Worm (Caenorhabditis elegans) whole organism, L1 larva: ENCODE data around the gene lipl-4.

Experiments used
- C16A3.4 ChIP-seq: fragments of 150-350 bp; optimal IDR thresholded peaks from 2 replicates; lab custom pipeline; 2014; ENCODE audit warnings: missing biosample characterization, missing genetic modification characterization
- C34B4.2 ChIP-seq: sonication (generic microtip); optimal IDR thresholded peaks from 2 replicates; lab custom pipeline; 2017; ENCODE audit warnings: mild to moderate bottlenecking, missing genetic modification characterization, missing compliant biosample characterization
- aha-1 ChIP-seq: fragments of 150-350 bp; optimal IDR thresholded peaks from 2 replicates; lab custom pipeline; 2014; ENCODE audit warnings: missing biosample characterization, missing genetic modification characterization
- blmp-1 ChIP-seq: fragments of 150-350 bp; optimal IDR thresholded peaks from 2 replicates; lab custom pipeline; 2014; ENCODE audit warnings: missing biosample characterization, missing genetic modification characterization
- ceh-8 ChIP-seq: fragments of 200-800 bp; sonication (Bioruptor generic); optimal IDR thresholded peaks from 2 replicates; lab custom pipeline; 2018; ENCODE audit warnings: mild to moderate bottlenecking, missing genetic modification characterization, moderate library complexity, missing compliant biosample characterization
- ceh-82 ChIP-seq, 3 experiments: fragments of 150-350 bp in 1 of 3; sonication (generic microtip) in 2 of 3; optimal IDR thresholded peaks; 2 replicates each; lab custom pipeline; 2014 to 2017; ENCODE audit warnings: missing biosample characterization in 3 of 3, missing genetic modification characterization in 3 of 3
- ces-1 ChIP-seq: fragments of 150-350 bp; optimal IDR thresholded peaks from 2 replicates; lab custom pipeline; 2014; ENCODE audit warnings: missing biosample characterization, missing genetic modification reagents, missing genetic modification characterization
- dpl-1 ChIP-seq, 3 experiments: fragments of 150-350 bp in 2 of 3; sonication (generic microtip) in 1 of 3; optimal IDR thresholded peaks; 2 replicates each; lab custom pipeline; 2014 to 2017; ENCODE audit warnings: missing biosample characterization in 3 of 3, missing genetic modification characterization in 3 of 3, missing genetic modification reagents in 3 of 3
- dsc-1 ChIP-seq: sonication (generic microtip); optimal IDR thresholded peaks from 2 replicates; lab custom pipeline; 2016; ENCODE audit warnings: mild to moderate bottlenecking, missing genetic modification characterization, missing compliant biosample characterization
- efl-1 ChIP-seq, 4 experiments: fragments of 150-350 bp; optimal IDR thresholded peaks in 3 of 4; peaks in 1 of 4; 1 replicate in 1 of 4; 2 replicates in 3 of 4; lab custom pipeline; 2014; ENCODE audit warnings: missing biosample characterization in 2 of 4, missing genetic modification characterization in 2 of 4, missing genetic modification reagents in 2 of 4
- efl-3 ChIP-seq: fragments of 200-800 bp; sonication (Bioruptor generic); optimal IDR thresholded peaks from 2 replicates; lab custom pipeline; 2018; ENCODE audit warnings: mild to moderate bottlenecking, missing genetic modification characterization, missing compliant biosample characterization
- egl-13 ChIP-seq: sonication (generic microtip); optimal IDR thresholded peaks from 2 replicates; lab custom pipeline; 2016; ENCODE audit warnings: missing genotype, missing genetic modification reagents, missing genetic modification characterization, missing compliant biosample characterization
- elt-2 ChIP-seq: sonication (generic microtip); optimal IDR thresholded peaks from 2 replicates; lab custom pipeline; 2016; ENCODE audit warnings: missing genetic modification characterization, mild to moderate bottlenecking, inconsistent platforms, missing compliant biosample characterization, missing genetic modification reagents
- elt-3 ChIP-seq, 6 experiments: fragments of 150-350 bp in 1 of 6; sonication (generic microtip); optimal IDR thresholded peaks; 2 replicates each; lab custom pipeline; 2017 to 2018; ENCODE audit warnings: missing biosample characterization in 6 of 6, missing genetic modification characterization in 6 of 6, inconsistent platforms in 1 of 6
- ets-5 ChIP-seq: fragments of 200-800 bp; sonication (Bioruptor generic); IDR thresholded peaks from 2 replicates; pipeline ENCODE4 v1.3.6; 2022; ENCODE audit warnings: missing genetic modification characterization, missing compliant biosample characterization
- fkh-8 ChIP-seq: sonication (generic microtip); optimal IDR thresholded peaks from 2 replicates; lab custom pipeline; 2016; ENCODE audit warnings: mild to moderate bottlenecking, missing genetic modification characterization, missing compliant biosample characterization
- hlh-17 ChIP-seq: fragments of 200-800 bp; sonication (Bioruptor generic); optimal IDR thresholded peaks from 2 replicates; lab custom pipeline; 2018; ENCODE audit warnings: missing genetic modification characterization, mild to moderate bottlenecking, missing compliant biosample characterization, moderate library complexity, borderline replicate concordance
- hlh-4 ChIP-seq: sonication (generic microtip); optimal IDR thresholded peaks from 2 replicates; lab custom pipeline; 2016; ENCODE audit warnings: mild to moderate bottlenecking, missing genetic modification characterization, missing compliant biosample characterization
- irx-1 ChIP-seq: sonication (generic microtip); optimal IDR thresholded peaks from 2 replicates; lab custom pipeline; 2016; ENCODE audit warnings: missing genetic modification characterization, missing compliant biosample characterization
- lin-13 ChIP-seq: fragments of 150-350 bp; optimal IDR thresholded peaks from 2 replicates; lab custom pipeline; 2014; ENCODE audit warnings: missing biosample characterization, missing genetic modification reagents, missing genetic modification characterization
- lin-14 ChIP-seq: fragments of 200-800 bp; sonication (Bioruptor generic); optimal IDR thresholded peaks from 2 replicates; lab custom pipeline; 2018; ENCODE audit warnings: mild to moderate bottlenecking, missing genetic modification characterization, moderate library complexity, missing compliant biosample characterization
- lin-15B ChIP-seq: fragments of 150-350 bp; sonication (generic microtip); optimal IDR thresholded peaks from 3 replicates; lab custom pipeline; 2014; ENCODE audit warnings: missing biosample characterization, missing genetic modification characterization
- lin-39 ChIP-seq: fragments of 150-350 bp; optimal IDR thresholded peaks from 2 replicates; lab custom pipeline; 2014; ENCODE audit warnings: missing biosample characterization, missing genetic modification reagents, missing genetic modification characterization
- lir-3 ChIP-seq: sonication (generic microtip); optimal IDR thresholded peaks from 2 replicates; lab custom pipeline; 2016; ENCODE audit warnings: mild to moderate bottlenecking, missing genetic modification characterization, moderate library complexity, missing compliant biosample characterization; ENCODE audit not compliant: poor library complexity
- lsy-2 ChIP-seq, 2 experiments: fragments of 150-350 bp; optimal IDR thresholded peaks; 2 replicates each; lab custom pipeline; 2014; ENCODE audit warnings: missing biosample characterization in 2 of 2, missing genetic modification characterization in 2 of 2
- mdl-1 ChIP-seq, 2 experiments: fragments of 150-350 bp; optimal IDR thresholded peaks; 2 replicates each; lab custom pipeline; 2014 to 2017; ENCODE audit warnings: missing biosample characterization in 2 of 2, missing genetic modification characterization in 2 of 2, inconsistent platforms in 1 of 2
- mef-2 ChIP-seq: fragments of 150-350 bp; optimal IDR thresholded peaks from 2 replicates; lab custom pipeline; 2014; ENCODE audit warnings: missing biosample characterization, missing genetic modification characterization
- nhr-20 ChIP-seq: sonication (generic microtip); optimal IDR thresholded peaks from 2 replicates; lab custom pipeline; 2016; ENCODE audit warnings: mild to moderate bottlenecking, missing genetic modification characterization, missing compliant biosample characterization
- nhr-237 ChIP-seq: fragments of 150-350 bp; optimal IDR thresholded peaks from 2 replicates; lab custom pipeline; 2014; ENCODE audit warnings: missing biosample characterization, missing genetic modification characterization
- nhr-28 ChIP-seq: fragments of 150-350 bp; optimal IDR thresholded peaks from 2 replicates; lab custom pipeline; 2014; ENCODE audit warnings: missing biosample characterization, missing genetic modification characterization
- nhr-71 ChIP-seq: sonication (generic microtip); optimal IDR thresholded peaks from 2 replicates; lab custom pipeline; 2016; ENCODE audit warnings: mild to moderate bottlenecking, missing genetic modification characterization, moderate library complexity, missing compliant biosample characterization
- nhr-76 ChIP-seq: sonication (generic microtip); optimal IDR thresholded peaks from 2 replicates; lab custom pipeline; 2017; ENCODE audit warnings: missing biosample characterization, missing genetic modification characterization
- nhr-77 ChIP-seq: fragments of 150-350 bp; optimal IDR thresholded peaks from 2 replicates; lab custom pipeline; 2014; ENCODE audit warnings: missing biosample characterization, missing genetic modification characterization
- nhr-90 ChIP-seq: sonication (generic microtip); optimal IDR thresholded peaks from 2 replicates; lab custom pipeline; 2016; ENCODE audit warnings: mild to moderate bottlenecking, missing genetic modification characterization, missing compliant biosample characterization; ENCODE audit not compliant: poor library complexity
- pqm-1 ChIP-seq: sonication (generic microtip); optimal IDR thresholded peaks from 3 replicates; lab custom pipeline; 2017; ENCODE audit warnings: missing biosample characterization, missing genetic modification characterization
- rnt-1 ChIP-seq: sonication (generic microtip); optimal IDR thresholded peaks from 2 replicates; lab custom pipeline; 2016; ENCODE audit warnings: mild to moderate bottlenecking, missing genetic modification characterization, moderate library complexity, missing compliant biosample characterization
- skn-1 ChIP-seq: fragments of 150-350 bp; optimal IDR thresholded peaks from 2 replicates; lab custom pipeline; 2014; ENCODE audit warnings: missing biosample characterization, missing genetic modification characterization
- snu-23 ChIP-seq: sonication (generic microtip); optimal IDR thresholded peaks from 2 replicates; lab custom pipeline; 2016; ENCODE audit warnings: missing genetic modification characterization, missing compliant biosample characterization
- sox-4 ChIP-seq: sonication (generic microtip); optimal IDR thresholded peaks from 2 replicates; lab custom pipeline; 2016; ENCODE audit warnings: missing genetic modification characterization, missing compliant biosample characterization
- sup-37 ChIP-seq: fragments of 200-800 bp; sonication (Bioruptor generic); optimal IDR thresholded peaks from 2 replicates; lab custom pipeline; 2018; ENCODE audit warnings: mild to moderate bottlenecking, missing genetic modification characterization, missing compliant biosample characterization
- unc-30 ChIP-seq: sonication (generic microtip); optimal IDR thresholded peaks from 2 replicates; lab custom pipeline; 2017; ENCODE audit warnings: missing biosample characterization, missing genetic modification characterization
- unc-86 ChIP-seq: sonication (generic microtip); optimal IDR thresholded peaks from 2 replicates; lab custom pipeline; 2016; ENCODE audit warnings: missing genetic modification characterization, missing compliant biosample characterization
- vab-15 ChIP-seq: sonication (generic microtip); optimal IDR thresholded peaks from 2 replicates; lab custom pipeline; 2017; ENCODE audit warnings: missing genotype, mild to moderate bottlenecking, missing genetic modification characterization, missing compliant biosample characterization
- zag-1 ChIP-seq: fragments of 150-350 bp; optimal IDR thresholded peaks from 2 replicates; lab custom pipeline; 2014; ENCODE audit warnings: missing biosample characterization, missing genetic modification characterization

lipl-4 gene

DNA sequence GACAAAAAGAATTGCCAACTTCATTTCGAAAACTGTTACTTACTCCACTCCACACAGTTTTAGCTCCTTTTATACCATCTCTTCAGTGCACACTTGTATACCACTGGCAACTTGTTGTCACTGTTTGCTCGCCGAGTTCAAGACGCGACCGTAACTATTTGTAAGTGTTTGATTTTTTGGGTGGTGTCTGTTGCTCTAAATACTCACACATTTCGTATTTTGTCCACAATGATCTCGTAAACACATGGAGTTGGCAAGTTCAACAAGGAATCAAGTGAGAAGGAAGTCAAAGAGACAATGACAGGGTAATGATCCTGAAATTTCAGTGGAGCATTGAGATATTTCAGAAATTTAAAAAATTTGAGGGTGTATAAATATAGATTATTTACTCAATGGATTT is 16.9 kb upstream of the lipl-4 start, which contains the start of gene hpo-26:
TSS of gene hpo-26 (minus strand) at position 31 of the 400 bp plus-strand sequence.
- TF ChIP-seq unc-30 = no peak
- TF ChIP-seq rnt-1 (tag; lab: Kevin White, UChicago) = no peak
- no peak for TF ChIP-seq hlh-17 (GFP tag; lab: Kevin White, UChicago)
- TF ChIP-seq unc-86 (tag; lab: Kevin White, UChicago) = no peak
- TF ChIP-seq vab-15 (tag; lab: Kevin White, UChicago) = no peak
- TF ChIP-seq lsy-2 (tag; optimal IDR thresholded peaks at IDR 0.05; lab: Kevin White, UChicago) = peak in 1 of 2 experiments; percentile 9
- no peak for TF ChIP-seq hlh-4 (tag; lab: Kevin White, UChicago)
- peak; percentile 15 for TF ChIP-seq lin-14 (GFP tag; lab: Kevin White, UChicago)
- TF ChIP-seq ets-5 (GFP tag; lab: Robert Waterston, UW) = no peak
- TF ChIP-seq nhr-76 (tag; lab: Kevin White, UChicago) = no peak
- no peak for TF ChIP-seq mdl-1 (tag; optimal IDR thresholded peaks at IDR 0.05; lab: Kevin White, UChicago)
- no peak for TF ChIP-seq lin-39 (tag; lab: Kevin White, UChicago)
- no peak for TF ChIP-seq nhr-237 (tag; lab: Kevin White, UChicago)
- peak; percentile 21 for TF ChIP-seq nhr-71 (tag; lab: Kevin White, UChicago)
- no peak for TF ChIP-seq nhr-90 (tag; lab: Kevin White, UChicago)
- no peak for TF ChIP-seq nhr-20
- TF ChIP-seq dsc-1 (tag; lab: Kevin White, UChicago) = no peak
- TF ChIP-seq efl-1 (optimal IDR thresholded peaks at IDR 0.05; lab: Kevin White, UChicago) = no peak
- no peak for TF ChIP-seq efl-1 (GFP tag; optimal IDR thresholded peaks at IDR 0.05 in 1 of 2; lab: Kevin White, UChicago)
- TF ChIP-seq elt-3 (tag; optimal IDR thresholded peaks at IDR 0.05; lab: Kevin White, UChicago) = no peak
- TF ChIP-seq zag-1 = no peak
- no peak for TF ChIP-seq skn-1 (tag; lab: Kevin White, UChicago)
- no peak for TF ChIP-seq efl-3 (GFP tag; lab: Kevin White, UChicago)
- TF ChIP-seq elt-2 (tag; lab: Kevin White, UChicago) = no peak
- no peak for TF ChIP-seq lin-15B
- no peak for TF ChIP-seq lir-3
- no peak for TF ChIP-seq blmp-1 (tag; lab: Kevin White, UChicago)
- no peak for TF ChIP-seq C34B4.2
- TF ChIP-seq aha-1 (tag; lab: Kevin White, UChicago) = no peak
- no peak for TF ChIP-seq dpl-1 (GFP tag; optimal IDR thresholded peaks at IDR 0.05; lab: Kevin White, UChicago)
- no peak for TF ChIP-seq irx-1 (tag; lab: Kevin White, UChicago)
- peak in 1 of 3 experiments; percentile 12 for TF ChIP-seq ceh-82 (tag; optimal IDR thresholded peaks at IDR 0.05; lab: Kevin White, UChicago)
- no peak for TF ChIP-seq nhr-28 (tag; lab: Kevin White, UChicago)
- no peak for TF ChIP-seq ceh-8 (GFP tag; lab: Kevin White, UChicago)
- TF ChIP-seq pqm-1 (tag; lab: Kevin White, UChicago) = no peak
- TF ChIP-seq sox-4 (tag; lab: Kevin White, UChicago) = no peak
- TF ChIP-seq nhr-77 (tag; lab: Kevin White, UChicago) = peak; percentile 81
- TF ChIP-seq egl-13 (tag; lab: Kevin White, UChicago) = no peak
- TF ChIP-seq fkh-8 (tag; lab: Kevin White, UChicago) = no peak
- no peak for TF ChIP-seq mef-2 (tag; lab: Kevin White, UChicago)
- TF ChIP-seq lin-13 (GFP tag; lab: Kevin White, UChicago) = no peak
- no peak for TF ChIP-seq C16A3.4 (tag; lab: Kevin White, UChicago)

DNA sequence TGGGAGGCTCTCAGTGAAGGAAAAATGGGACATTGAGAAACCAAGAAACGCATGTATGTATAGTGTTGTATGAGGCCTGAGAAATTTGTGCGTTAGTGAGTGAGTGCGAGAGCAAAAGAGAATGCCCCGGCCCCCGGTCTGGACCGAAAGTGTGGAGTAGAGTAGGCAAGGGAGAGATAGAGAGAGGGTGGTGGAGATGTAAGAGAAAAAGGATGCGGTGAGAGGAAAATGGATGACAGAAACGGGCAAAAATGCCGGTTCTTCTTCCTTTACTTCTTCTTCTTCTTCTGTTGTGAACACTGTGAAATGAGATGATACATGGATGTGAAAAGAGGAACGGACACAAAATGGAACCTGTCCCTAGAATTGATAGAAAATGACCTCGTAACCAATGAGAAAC is 11.6 kb upstream of the lipl-4 start:
- no peak for TF ChIP-seq nhr-77 (tag; lab: Kevin White, UChicago)
- TF ChIP-seq dsc-1 (tag; lab: Kevin White, UChicago) = peak; percentile 28
- no peak for TF ChIP-seq sup-37 (GFP tag; lab: Kevin White, UChicago)
- no peak for TF ChIP-seq ces-1
- peak; percentile 11 for TF ChIP-seq snu-23 (GFP tag; lab: Kevin White, UChicago)
- peak; percentile 22 for TF ChIP-seq nhr-71 (tag; lab: Kevin White, UChicago)
- TF ChIP-seq lsy-2 (tag; optimal IDR thresholded peaks at IDR 0.05; lab: Kevin White, UChicago) = peak in 1 of 2 experiments; percentile 48
- peak; percentile 71 for TF ChIP-seq lin-14 (GFP tag; lab: Kevin White, UChicago)
- TF ChIP-seq ceh-82 (tag; optimal IDR thresholded peaks at IDR 0.05; lab: Kevin White, UChicago) = peak in 1 of 3 experiments; percentile 19
- peak; percentile 4 for TF ChIP-seq blmp-1 (tag; lab: Kevin White, UChicago)
- TF ChIP-seq rnt-1 (tag; lab: Kevin White, UChicago) = peak; percentile 30
- no peak for TF ChIP-seq efl-1 (optimal IDR thresholded peaks at IDR 0.05; lab: Kevin White, UChicago)
- peak in 1 of 2 experiments; percentile 74 for TF ChIP-seq efl-1 (GFP tag; optimal IDR thresholded peaks at IDR 0.05 in 1 of 2; lab: Kevin White, UChicago)
